Fruit fly (Drosophila melanogaster) whole organism, embryonic: Measurements from ENCODE around the gene TbCMF46.

Experiments used
- CG12104 ChIP-seq: fragments of 200-800 bp; sonication (Bioruptor generic); optimal IDR thresholded peaks from 3 replicates; lab custom pipeline; 2016; ENCODE audit warnings: missing biosample characterization, missing genetic modification characterization
- CG12155 ChIP-seq: fragments of 200-800 bp; sonication (Bioruptor generic); optimal IDR thresholded peaks from 3 replicates; lab custom pipeline; 2016; ENCODE audit warnings: missing biosample characterization, missing genetic modification characterization
- CG13624 ChIP-seq: fragments of 200-800 bp; sonication (Bioruptor generic); optimal IDR thresholded peaks from 2 replicates; lab custom pipeline; 2016; ENCODE audit warnings: missing biosample characterization, missing genetic modification characterization
- CG1603 ChIP-seq: fragments of 200-800 bp; sonication (Bioruptor generic); optimal IDR thresholded peaks from 2 replicates; lab custom pipeline; 2019; ENCODE audit warnings: missing biosample characterization, mild to moderate bottlenecking, missing genetic modification characterization, moderate library complexity
- CG16863 ChIP-seq: fragments of 200-800 bp; sonication (Bioruptor generic); optimal IDR thresholded peaks from 3 replicates; lab custom pipeline; 2016; ENCODE audit warnings: missing biosample characterization, missing genetic modification characterization
- CG1792 ChIP-seq: fragments of 200-800 bp; sonication (Bioruptor generic); optimal IDR thresholded peaks from 2 replicates; lab custom pipeline; 2016; ENCODE audit warnings: missing biosample characterization, missing genetic modification characterization
- CG1832 ChIP-seq: fragments of 200-800 bp; sonication (Bioruptor generic); optimal IDR thresholded peaks from 2 replicates; lab custom pipeline; 2017; ENCODE audit warnings: missing biosample characterization, mild to moderate bottlenecking, missing genetic modification characterization, inconsistent platforms
- CG2116 ChIP-seq: fragments of 200-800 bp; sonication (Bioruptor generic); optimal IDR thresholded peaks from 3 replicates; lab custom pipeline; 2018; ENCODE audit warnings: missing biosample characterization, mild to moderate bottlenecking, missing genetic modification characterization
- CG4328 ChIP-seq: fragments of 200-800 bp; sonication (Bioruptor generic); optimal IDR thresholded peaks from 3 replicates; lab custom pipeline; 2017; ENCODE audit warnings: missing biosample characterization, missing genetic modification reagents, missing genetic modification characterization
- CG43689 ChIP-seq: fragments of 200-800 bp; sonication (Bioruptor generic); IDR thresholded peaks from 2 replicates; pipeline ENCODE4 v1.3.6; 2022; ENCODE audit warnings: missing biosample characterization, missing genetic modification characterization
- CG4707 ChIP-seq: fragments of 200-800 bp; sonication (Bioruptor generic); optimal IDR thresholded peaks from 2 replicates; lab custom pipeline; 2018; ENCODE audit warnings: missing biosample characterization, mild to moderate bottlenecking, missing genetic modification characterization, moderate library complexity
- CG4820 ChIP-seq: fragments of 200-800 bp; sonication (Bioruptor generic); optimal IDR thresholded peaks from 3 replicates; lab custom pipeline; 2016; ENCODE audit warnings: missing biosample characterization, missing genetic modification characterization
- CG4854 ChIP-seq: fragments of 200-800 bp; sonication (Bioruptor generic); optimal IDR thresholded peaks from 2 replicates; lab custom pipeline; 2016; ENCODE audit warnings: missing biosample characterization, missing genetic modification characterization, inconsistent platforms
- CG7271 ChIP-seq: fragments of 200-800 bp; sonication (Bioruptor generic); optimal IDR thresholded peaks from 2 replicates; lab custom pipeline; 2018; ENCODE audit warnings: missing biosample characterization, mild to moderate bottlenecking, missing genetic modification characterization, moderate library complexity
- CG7839 ChIP-seq: fragments of 200-800 bp; sonication (Bioruptor generic); optimal IDR thresholded peaks from 3 replicates; lab custom pipeline; 2018; ENCODE audit warnings: missing biosample characterization, mild to moderate bottlenecking, missing genetic modification characterization, moderate library complexity
- CG9609 ChIP-seq: fragments of 200-800 bp; sonication (Bioruptor generic); optimal IDR thresholded peaks from 3 replicates; lab custom pipeline; 2016; ENCODE audit warnings: missing biosample characterization, missing genetic modification characterization
- CG9727 ChIP-seq: fragments of 200-800 bp; sonication (Bioruptor generic); optimal IDR thresholded peaks from 3 replicates; lab custom pipeline; 2017; ENCODE audit warnings: missing biosample characterization, mild to moderate bottlenecking, missing genetic modification characterization
- CG9797 ChIP-seq: fragments of 200-800 bp; sonication (Bioruptor generic); optimal IDR thresholded peaks from 3 replicates; lab custom pipeline; 2018; ENCODE audit warnings: missing biosample characterization, mild to moderate bottlenecking, missing genetic modification characterization
- CrebB ChIP-seq: fragments of 200-800 bp; sonication (Bioruptor generic); optimal IDR thresholded peaks from 3 replicates; lab custom pipeline; 2018; ENCODE audit warnings: missing biosample characterization, mild to moderate bottlenecking, missing genetic modification characterization
- Dref ChIP-seq: fragments of 200-800 bp; sonication (Bioruptor generic); IDR thresholded peaks from 2 replicates; pipeline ENCODE4 v1.3.6; 2022; ENCODE audit warnings: missing biosample characterization, missing genetic modification characterization
- E2f1 ChIP-seq: fragments of 200-800 bp; sonication (Bioruptor generic); IDR thresholded peaks from 2 replicates; pipeline ENCODE4 v1.3.6; 2022; ENCODE audit warnings: missing biosample characterization, missing genetic modification characterization
- H15 ChIP-seq: fragments of 200-800 bp; sonication (Bioruptor generic); IDR thresholded peaks from 3 replicates; pipeline ENCODE4 v1.3.6; 2022; ENCODE audit warnings: missing biosample characterization, missing genetic modification characterization
- H2.0 ChIP-seq: fragments of 200-800 bp; sonication (Bioruptor generic); IDR thresholded peaks from 2 replicates; pipeline ENCODE4 v1.3.6; 2022; ENCODE audit warnings: missing biosample characterization, missing genetic modification characterization
- Hmr ChIP-seq: fragments of 200-800 bp; sonication (Bioruptor generic); optimal IDR thresholded peaks from 3 replicates; lab custom pipeline; 2017; ENCODE audit warnings: mild to moderate bottlenecking, missing biosample characterization, missing genetic modification reagents, missing genetic modification characterization
- NC2α ChIP-seq: fragments of 200-800 bp; sonication (Bioruptor generic); optimal IDR thresholded peaks from 2 replicates; lab custom pipeline; 2016; ENCODE audit warnings: missing biosample characterization, missing genetic modification characterization
- Nf-YA ChIP-seq: fragments of 200-800 bp; sonication (Bioruptor generic); IDR thresholded peaks from 2 replicates; pipeline ENCODE4 v1.3.6; 2022; ENCODE audit warnings: missing biosample characterization, missing genetic modification characterization
- Poxn ChIP-seq: fragments of 200-800 bp; sonication (Bioruptor generic); IDR thresholded peaks from 2 replicates; pipeline ENCODE4 v1.3.6; 2022; ENCODE audit warnings: missing biosample characterization, missing genetic modification characterization
- Ssrp ChIP-seq: fragments of 200-800 bp; sonication (Bioruptor generic); optimal IDR thresholded peaks from 2 replicates; lab custom pipeline; 2018; ENCODE audit warnings: missing biosample characterization, mild to moderate bottlenecking, missing genetic modification characterization, moderate library complexity
- ara ChIP-seq: fragments of 200-800 bp; sonication (Bioruptor generic); IDR thresholded peaks from 2 replicates; pipeline ENCODE4 v1.3.6; 2022; ENCODE audit warnings: missing biosample characterization, missing genetic modification characterization
- cg ChIP-seq: fragments of 200-800 bp; sonication (Bioruptor generic); optimal IDR thresholded peaks from 3 replicates; lab custom pipeline; 2019; ENCODE audit warnings: missing biosample characterization, mild to moderate bottlenecking, missing genetic modification characterization, moderate library complexity
- ci ChIP-seq: fragments of 200-800 bp; sonication (Bioruptor generic); IDR thresholded peaks from 3 replicates; pipeline ENCODE4 v1.3.6; 2022; ENCODE audit warnings: missing biosample characterization, missing genetic modification characterization
- corto ChIP-seq: fragments of 200-800 bp; sonication (Bioruptor generic); optimal IDR thresholded peaks from 2 replicates; lab custom pipeline; 2016; ENCODE audit warnings: missing biosample characterization, mild to moderate bottlenecking, missing genetic modification characterization, moderate library complexity
- dmrt11E ChIP-seq: fragments of 200-800 bp; sonication (Bioruptor generic); optimal IDR thresholded peaks from 3 replicates; lab custom pipeline; 2018; ENCODE audit warnings: missing biosample characterization, mild to moderate bottlenecking, missing genetic modification characterization, moderate library complexity
- ems ChIP-seq: fragments of 200-800 bp; sonication (Bioruptor generic); optimal IDR thresholded peaks from 3 replicates; lab custom pipeline; 2016; ENCODE audit warnings: missing biosample characterization, missing genetic modification characterization
- gce ChIP-seq: fragments of 200-800 bp; sonication (Bioruptor generic); IDR thresholded peaks from 3 replicates; pipeline ENCODE4 v1.3.6; 2022; ENCODE audit warnings: missing biosample characterization, missing genetic modification characterization
- gem ChIP-seq: fragments of 200-800 bp; sonication (Bioruptor generic); optimal IDR thresholded peaks from 2 replicates; lab custom pipeline; 2019; ENCODE audit warnings: missing biosample characterization, mild to moderate bottlenecking, missing genetic modification characterization, moderate library complexity
- grau ChIP-seq: fragments of 200-800 bp; optimal IDR thresholded peaks from 3 replicates; lab custom pipeline; 2019; ENCODE audit warnings: missing biosample characterization, mild to moderate bottlenecking, missing genetic modification characterization, moderate library complexity
- hbn ChIP-seq: fragments of 200-800 bp; sonication (Bioruptor generic); IDR thresholded peaks from 2 replicates; pipeline ENCODE4 v1.3.6; 2022; ENCODE audit warnings: missing biosample characterization, missing genetic modification characterization; ENCODE audit not compliant: partially characterized antibody
- kah ChIP-seq: fragments of 200-800 bp; sonication (Bioruptor generic); optimal IDR thresholded peaks from 2 replicates; lab custom pipeline; 2018; ENCODE audit warnings: missing biosample characterization, mild to moderate bottlenecking, missing genetic modification characterization
- kni ChIP-seq: fragments of 200-800 bp; sonication (Bioruptor generic); optimal IDR thresholded peaks from 3 replicates; lab custom pipeline; 2017; ENCODE audit warnings: mild to moderate bottlenecking, missing biosample characterization, missing genetic modification reagents, missing genetic modification characterization
- pb ChIP-seq: fragments of 200-800 bp; sonication (Bioruptor generic); optimal IDR thresholded peaks from 3 replicates; lab custom pipeline; 2016; ENCODE audit warnings: missing biosample characterization, missing genetic modification characterization
- pho ChIP-seq: fragments of 200-800 bp; sonication (Bioruptor generic); optimal IDR thresholded peaks from 2 replicates; lab custom pipeline; 2016; ENCODE audit warnings: missing biosample characterization, missing genetic modification characterization
- pita ChIP-seq: fragments of 200-800 bp; sonication (Bioruptor generic); optimal IDR thresholded peaks from 2 replicates; lab custom pipeline; 2017; ENCODE audit warnings: missing biosample characterization, mild to moderate bottlenecking, missing genetic modification characterization
- sens ChIP-seq: fragments of 200-800 bp; sonication (Bioruptor generic); peaks from one replicate; lab custom pipeline; 2016; ENCODE audit warnings: missing biosample characterization, missing genetic modification characterization
- sima ChIP-seq: fragments of 200-800 bp; sonication (Bioruptor generic); optimal IDR thresholded peaks from 2 replicates; lab custom pipeline; 2016; ENCODE audit warnings: missing biosample characterization, missing genetic modification characterization
- slou ChIP-seq: fragments of 200-800 bp; sonication (Bioruptor generic); optimal IDR thresholded peaks from 3 replicates; lab custom pipeline; 2016; ENCODE audit warnings: missing biosample characterization, missing genetic modification characterization
- unc-4 ChIP-seq: fragments of 200-800 bp; sonication (Bioruptor generic); IDR thresholded peaks from 2 replicates; pipeline ENCODE4 v1.3.6; 2022; ENCODE audit warnings: missing biosample characterization, missing genetic modification characterization; ENCODE audit not compliant: partially characterized antibody
- yki ChIP-seq: fragments of >200 bp; optimal IDR thresholded peaks from 3 replicates; lab custom pipeline; 2018
- z ChIP-seq: fragments of 200-800 bp; sonication (Bioruptor generic); IDR thresholded peaks from 3 replicates; pipeline ENCODE4 v1.3.6; 2022; ENCODE audit warnings: missing biosample characterization, missing genetic modification characterization
- zen2 ChIP-seq: fragments of 200-800 bp; sonication (Bioruptor generic); IDR thresholded peaks from 3 replicates; pipeline ENCODE4 v1.3.6; 2022; ENCODE audit warnings: missing biosample characterization, missing genetic modification characterization; ENCODE audit not compliant: partially characterized antibody

The TbCMF46 gene

DNA sequence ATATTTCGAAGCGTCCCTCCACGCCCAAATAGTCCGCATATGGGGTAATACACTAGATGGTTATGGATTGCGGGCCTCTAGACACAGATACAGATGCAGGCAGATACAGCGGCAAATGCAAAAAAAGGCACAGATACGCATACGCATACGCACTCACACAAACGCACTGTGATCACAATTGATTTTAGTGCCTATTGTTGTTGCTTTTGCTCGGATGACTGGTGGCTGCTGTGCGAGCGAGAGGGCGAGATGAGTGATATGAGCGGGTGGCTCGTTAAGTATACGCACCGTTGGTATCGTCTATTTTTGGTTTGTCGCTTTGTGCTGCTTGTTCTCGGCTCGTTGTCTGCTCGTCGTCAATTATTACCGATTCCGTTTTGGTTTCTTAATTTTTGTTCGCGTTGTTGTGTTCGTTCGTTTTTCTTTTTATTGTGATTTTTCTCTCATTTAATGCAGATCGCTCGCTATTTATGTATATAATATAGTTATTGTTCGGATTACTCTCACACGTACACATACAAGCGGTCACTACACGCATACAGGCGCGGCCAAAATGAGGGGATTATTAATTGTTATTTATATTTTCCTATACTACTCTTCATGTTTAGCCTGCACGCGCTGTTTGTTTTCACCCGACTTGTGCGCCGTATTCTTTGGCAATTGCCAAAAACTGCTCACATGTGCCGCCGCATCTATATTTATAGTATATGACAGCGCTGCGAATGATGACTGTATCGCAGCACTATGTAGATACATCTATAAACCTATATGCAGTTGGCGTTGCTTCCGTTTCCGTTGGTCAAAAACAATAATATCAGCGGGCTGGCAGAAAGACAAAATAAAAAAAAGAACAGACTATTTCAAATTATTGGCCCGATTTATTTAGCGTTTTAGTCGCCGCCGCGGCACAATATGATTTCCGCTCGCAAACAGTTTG is 17.1 kb downstream of the TbCMF46 start (continued):
- TF ChIP-seq gem (tag; lab: Kevin White, UChicago) = no peak
- TF ChIP-seq ci (GFP tag; lab: Robert Waterston, UW) = peak; percentile 37; the same call in 2 of the 3 replicates
- no peak for TF ChIP-seq dmrt11E (tag; lab: Kevin White, UChicago)
- peak; percentile 78 for TF ChIP-seq kah (GFP tag; lab: Kevin White, UChicago)
- TF ChIP-seq sens (GFP tag; lab: Kevin White, UChicago) = no peak
- TF ChIP-seq hbn (GFP tag; lab: Robert Waterston, UW) = no peak
- TF ChIP-seq Dref (GFP tag; lab: Robert Waterston, UW) = no peak
- TF ChIP-seq CG7271 (tag; lab: Kevin White, UChicago) = no peak
- no peak for TF ChIP-seq CG12155 (GFP tag; lab: Kevin White, UChicago)
- TF ChIP-seq pb (GFP tag; lab: Kevin White, UChicago) = peak; percentile 11
- no peak for TF ChIP-seq CG4328 (GFP tag; lab: Kevin White, UChicago)
- TF ChIP-seq CG13624 = peak; percentile 2
- TF ChIP-seq CG9609 = no peak
- TF ChIP-seq slou (GFP tag; lab: Kevin White, UChicago) = no peak
- no peak for TF ChIP-seq Ssrp
- TF ChIP-seq CG12104 (GFP tag; lab: Kevin White, UChicago) = no peak
- TF ChIP-seq pita (GFP tag; lab: Kevin White, UChicago) = no peak
- no peak for TF ChIP-seq Nf-YA (GFP tag; lab: Robert Waterston, UW)
- TF ChIP-seq ara = no peak
- no peak for TF ChIP-seq Poxn (GFP tag; lab: Robert Waterston, UW)
- TF ChIP-seq CG2116 = peak; percentile 6
- peak; percentile 85 for TF ChIP-seq cg (GFP tag; lab: Kevin White, UChicago)
- TF ChIP-seq CG9727 (GFP tag; lab: Kevin White, UChicago) = no peak
- TF ChIP-seq grau (tag; lab: Kevin White, UChicago) = no peak
- TF ChIP-seq pho (GFP tag; lab: Kevin White, UChicago) = no peak
- TF ChIP-seq CrebB = peak; percentile 43
- TF ChIP-seq unc-4 (GFP tag; lab: Robert Waterston, UW) = no peak
- no peak for TF ChIP-seq CG1603 (tag; lab: Kevin White, UChicago)
- TF ChIP-seq CG1792 (GFP tag; lab: Kevin White, UChicago) = no peak
- TF ChIP-seq Hmr = peak; percentile 1
- no peak for TF ChIP-seq E2f1 (GFP tag; lab: Robert Waterston, UW)
- no peak for TF ChIP-seq corto (GFP tag; lab: Kevin White, UChicago)
- TF ChIP-seq zen2 = 0 out of 3 replicates have a peak, but pooled peaks have one; percentile 32
- peak; percentile 54; the same call in 1 of the 3 replicates for TF ChIP-seq z (GFP tag; lab: Robert Waterston, UW)
- no peak for TF ChIP-seq NC2α (GFP tag; lab: Kevin White, UChicago)
- TF ChIP-seq CG9797 (GFP tag; lab: Kevin White, UChicago) = no peak
- TF ChIP-seq gce (GFP tag; lab: Robert Waterston, UW) = no peak
- no peak for TF ChIP-seq sima (GFP tag; lab: Kevin White, UChicago)
- TF ChIP-seq CG1832 (GFP tag; lab: Kevin White, UChicago) = peak; percentile 46
- TF ChIP-seq H2.0 = no peak
- TF ChIP-seq CG4707 (GFP tag; lab: Kevin White, UChicago) = no peak
- TF ChIP-seq CG43689 (GFP tag; lab: Robert Waterston, UW) = no peak
- no peak for TF ChIP-seq CG7839 (tag; lab: Kevin White, UChicago)
- peak; percentile 27 for TF ChIP-seq kni (GFP tag; lab: Kevin White, UChicago)
- TF ChIP-seq CG4854 (GFP tag; lab: Kevin White, UChicago) = no peak
- no peak for TF ChIP-seq H15 (GFP tag; lab: Robert Waterston, UW)
- TF ChIP-seq CG4820 (GFP tag; lab: Kevin White, UChicago) = no peak
- no peak for TF ChIP-seq ems
- no peak for TF ChIP-seq yki (lab: Kevin White, UChicago)
- no peak for TF ChIP-seq CG16863 (GFP tag; lab: Kevin White, UChicago)
